Worm (Caenorhabditis elegans): ENCODE results near the gene F23A7.8.
"Not testable (repeated sequence)": the region's sequence is repeated elsewhere in the genome, so short reads cannot be mapped to it uniquely, and the experiment has no call there.

F23A7.8 gene

DNA sequence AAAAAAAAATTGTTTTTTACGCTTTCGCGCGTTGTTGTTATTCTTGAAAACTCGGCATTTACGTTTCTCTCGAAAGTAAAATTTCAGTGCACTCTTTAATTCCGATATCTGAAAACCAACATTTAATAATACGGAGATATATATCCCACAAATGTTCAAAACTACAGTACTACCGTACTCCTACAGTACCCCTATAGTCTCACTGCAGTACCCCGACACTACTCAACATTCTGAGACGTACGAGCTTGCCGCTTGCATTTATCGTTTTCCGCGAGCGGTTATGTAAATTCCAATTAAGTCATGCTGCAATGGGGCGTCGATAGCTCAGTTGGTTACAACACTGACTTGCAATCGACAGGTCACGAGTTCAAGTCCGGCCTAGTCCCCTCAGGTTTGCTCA lies at the start of gene F23A7.8:
Gene F23A7.8, plus strand, starts transcription at position 301 of the 400 bp plus-strand sequence.
- not testable (repeated sequence) for TF ChIP-seq pag-3 (tag; optimal IDR thresholded peaks at IDR 0.05; ENCODE audit: borderline replicate concordance); madf-2 (tag; optimal IDR thresholded peaks at IDR 0.05); lin-11 (tag; optimal IDR thresholded peaks at IDR 0.05)

DNA sequence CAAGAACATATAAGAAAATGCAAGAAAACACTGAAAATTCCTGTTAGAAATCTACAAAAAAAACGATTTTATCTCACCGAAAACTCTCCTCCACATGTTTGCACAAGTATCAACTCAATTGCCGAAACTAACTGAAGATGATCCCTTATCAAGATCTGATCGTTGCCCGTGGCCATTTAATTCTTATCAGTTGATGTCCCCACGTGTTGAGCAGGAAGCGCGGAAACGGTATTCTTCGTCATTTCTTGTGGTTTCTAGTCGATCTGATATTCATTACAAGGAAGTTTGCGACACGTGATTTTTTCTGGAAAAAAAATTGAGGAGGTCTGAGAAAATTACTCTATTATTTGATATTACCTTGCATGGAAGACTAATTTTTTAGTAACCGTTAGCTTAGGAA lies 49.8 kb upstream of the F23A7.8 start, which contains the start of gene F09C8.1:
Gene F09C8.1, minus strand, starts transcription at position 123 of the 400 bp plus-strand sequence.
- no peak for TF ChIP-seq K09A11.1 (tag; optimal IDR thresholded peaks at IDR 0.05; ENCODE audit: insufficient read depth)
- no peak for TF ChIP-seq ceh-14 (tag; optimal IDR thresholded peaks at IDR 0.05)
- no peak for TF ChIP-seq unc-3 (GFP tag; conservative IDR thresholded peaks at IDR 0.05)
- TF ChIP-seq unc-3 (tag; optimal IDR thresholded peaks at IDR 0.05): no peak
- no peak for TF ChIP-seq sox-4 (tag; optimal IDR thresholded peaks at IDR 0.05)
- no peak for TF ChIP-seq pqm-1 (tag; optimal IDR thresholded peaks at IDR 0.05)
- TF ChIP-seq fkh-6 (tag; optimal IDR thresholded peaks at IDR 0.05): no peak
- TF ChIP-seq elt-2 (tag; optimal IDR thresholded peaks at IDR 0.05): peak; percentile 41
- TF ChIP-seq lim-6 (tag; optimal IDR thresholded peaks at IDR 0.05): no peak

DNA sequence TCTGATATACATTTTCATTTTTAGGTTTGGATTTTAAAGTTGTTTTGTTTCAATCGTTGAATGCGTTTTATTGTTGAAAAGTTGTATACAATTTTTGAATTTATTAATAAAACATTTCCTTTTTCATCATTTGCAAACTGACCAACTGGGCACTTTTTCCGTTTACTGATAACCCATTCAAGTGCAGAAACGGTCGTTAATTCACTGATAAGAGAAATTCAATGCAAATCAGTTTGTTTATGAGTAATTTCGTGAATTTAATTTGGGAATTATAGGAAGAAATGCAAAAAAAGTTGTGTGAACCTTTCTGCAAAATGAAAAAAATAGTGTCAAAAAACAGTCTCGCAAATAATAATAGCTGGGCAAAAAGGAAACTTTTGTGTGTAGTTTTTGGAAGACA lies 46.7 kb upstream of the F23A7.8 start:
- TF ChIP-seq elt-2 (tag; optimal IDR thresholded peaks at IDR 0.05) (peak; percentile 70), ceh-14 (tag; optimal IDR thresholded peaks at IDR 0.05) (no peak)

DNA sequence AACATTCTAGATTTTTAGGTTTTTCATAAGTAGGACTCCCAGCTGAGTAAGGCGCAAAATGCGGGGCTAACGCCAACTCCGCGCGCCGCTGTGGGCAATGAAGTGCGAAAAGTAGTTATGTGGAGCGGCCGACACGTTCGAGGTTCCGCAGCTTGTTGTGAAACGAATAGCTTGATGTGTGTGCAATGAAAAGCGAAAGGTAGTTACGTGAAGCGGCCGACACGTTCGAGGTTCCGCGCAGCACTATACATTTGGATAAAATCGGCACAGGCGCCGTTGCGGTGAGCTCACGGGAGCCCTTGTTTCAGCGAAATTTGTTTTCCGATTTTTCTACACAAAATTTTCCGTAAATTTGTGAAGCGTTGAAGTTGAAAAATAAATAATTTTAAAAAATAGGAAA lies 46.2 kb upstream of the F23A7.8 start:
- TF ChIP-seq elt-4 (tag; optimal IDR thresholded peaks at IDR 0.05) (no peak), ets-4 (tag; optimal IDR thresholded peaks at IDR 0.05) (no peak), nhr-11 (tag; optimal IDR thresholded peaks at IDR 0.05) (no peak), sox-4 (tag; optimal IDR thresholded peaks at IDR 0.05) (no peak), gmeb-2 (tag; optimal IDR thresholded peaks at IDR 0.05) (no peak), sox-2 (GFP tag; IDR thresholded peaks at IDR 0.05) (no peak), Y22D7AL.16 (tag; optimal IDR thresholded peaks at IDR 0.05) (no peak), lin-11 (tag; optimal IDR thresholded peaks at IDR 0.05) (no peak), pqm-1 (tag; optimal IDR thresholded peaks at IDR 0.05) (no peak), ceh-31 (tag; optimal IDR thresholded peaks at IDR 0.05) (no peak), fkh-10 (GFP tag; optimal IDR thresholded peaks at IDR 0.05) (no peak), elt-2 (tag; optimal IDR thresholded peaks at IDR 0.05) (no peak), K02D7.2 (tag; optimal IDR thresholded peaks at IDR 0.05) (no peak), odd-2 (tag; optimal IDR thresholded peaks at IDR 0.05) (no peak), pat-9 (tag; optimal IDR thresholded peaks at IDR 0.05) (no peak), eyg-1 (tag; optimal IDR thresholded peaks at IDR 0.05) (no peak), ama-1 (optimal IDR thresholded peaks at IDR 0.05) (no peak), unc-86 (tag; optimal IDR thresholded peaks at IDR 0.05) (no peak), tbx-2 (tag; optimal IDR thresholded peaks at IDR 0.05) (no peak)

DNA sequence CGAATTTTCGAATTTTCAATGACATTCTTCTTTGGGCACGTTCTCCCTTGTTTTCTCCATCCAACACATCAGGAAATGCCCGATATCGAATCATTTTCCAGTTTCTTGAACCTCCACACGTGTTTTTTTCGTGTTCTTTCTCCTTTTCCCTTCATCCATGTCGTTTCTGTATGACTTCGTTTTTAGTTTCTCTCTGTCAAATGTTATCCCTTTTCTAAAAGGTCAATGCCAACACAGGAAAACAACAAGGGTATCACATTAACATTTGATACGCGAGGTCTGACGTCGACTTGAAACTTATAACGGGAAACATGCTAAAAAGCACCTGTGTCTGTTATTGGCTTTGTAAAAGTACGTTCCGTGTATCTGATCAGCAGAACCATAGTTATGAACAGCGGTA lies 40.3 kb upstream of the F23A7.8 start:
- no peak for TF ChIP-seq ceh-6 (GFP tag; optimal IDR thresholded peaks at IDR 0.05)
- no peak for TF ChIP-seq F13H6.1 (tag; optimal IDR thresholded peaks at IDR 0.05)
- TF ChIP-seq sox-2 (GFP tag; IDR thresholded peaks at IDR 0.05): no peak

DNA sequence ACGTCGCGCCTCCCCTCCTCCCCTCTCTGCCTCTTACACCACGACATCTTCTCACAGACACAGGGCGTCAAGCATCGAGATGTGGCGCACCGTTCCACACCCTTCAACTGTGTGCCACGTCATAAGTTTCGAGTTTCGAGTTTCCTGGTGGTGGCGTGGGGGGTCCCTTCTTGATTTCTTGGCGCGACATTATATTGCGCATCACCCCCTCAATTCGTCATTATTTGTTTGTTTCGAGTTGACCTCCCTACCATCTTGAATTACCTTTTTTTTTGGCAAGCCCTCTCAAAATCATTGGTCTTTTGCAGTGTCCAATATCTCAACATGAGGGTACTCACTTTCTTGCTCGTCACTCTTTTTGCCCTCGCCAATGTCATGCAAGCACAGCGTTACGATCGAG lies 29.1 kb upstream of the F23A7.8 start, which contains the start of gene nlp-67:
Gene nlp-67, plus strand, starts transcription at position 301 of the 400 bp plus-strand sequence.
- no peak for TF ChIP-seq K09A11.1 (tag; optimal IDR thresholded peaks at IDR 0.05; ENCODE audit: insufficient read depth)
- no peak for TF ChIP-seq ttx-3 (tag; optimal IDR thresholded peaks at IDR 0.05)
- TF ChIP-seq dve-1 (tag; optimal IDR thresholded peaks at IDR 0.05): no peak
- TF ChIP-seq hlh-6 (tag; optimal IDR thresholded peaks at IDR 0.05): no peak
- no peak for TF ChIP-seq elt-2 (tag; optimal IDR thresholded peaks at IDR 0.05)
- TF ChIP-seq F13H6.1 (tag; optimal IDR thresholded peaks at IDR 0.05): no peak
- TF ChIP-seq lim-6 (tag; optimal IDR thresholded peaks at IDR 0.05): no peak
- no peak for TF ChIP-seq nhr-232 (tag; optimal IDR thresholded peaks at IDR 0.05)
- no peak for TF ChIP-seq tbx-2 (tag; optimal IDR thresholded peaks at IDR 0.05)
- no peak for TF ChIP-seq hlh-8 (tag; optimal IDR thresholded peaks at IDR 0.05)
- no peak for TF ChIP-seq ets-4 (tag; optimal IDR thresholded peaks at IDR 0.05)
- TF ChIP-seq fax-1 (tag; optimal IDR thresholded peaks at IDR 0.05): no peak
- no peak for TF ChIP-seq tbx-7 (tag; optimal IDR thresholded peaks at IDR 0.05)
- TF ChIP-seq dmd-4 (tag; optimal IDR thresholded peaks at IDR 0.05; ENCODE audit: borderline replicate concordance): no peak
- no peak for TF ChIP-seq ceh-18 (tag; optimal IDR thresholded peaks at IDR 0.05)
- no peak for TF ChIP-seq npax-4 (tag; optimal IDR thresholded peaks at IDR 0.05)
- TF ChIP-seq madf-2 (tag; optimal IDR thresholded peaks at IDR 0.05): no peak
- TF ChIP-seq ama-1 (optimal IDR thresholded peaks at IDR 0.05): no peak
- TF ChIP-seq pag-3 (tag; optimal IDR thresholded peaks at IDR 0.05; ENCODE audit: borderline replicate concordance): no peak

Data from whole organism, late embryonic.